Worm (Caenorhabditis elegans): ENCODE results near the gene ZK154.5.
A peak's percentile ranks its signal among the peaks of the same experiment; 100 is the strongest.

Gene ZK154.5

ce11 chrX:7827989-7828388 is 40.3 kb upstream of the ZK154.5 start:
- TF ChIP-seq daf-16 (GFP tag; optimal IDR thresholded peaks at IDR 0.05) (no peak), daf-16 (tag; optimal IDR thresholded peaks at IDR 0.05) (peak; percentile 91), dmd-6 (GFP tag; IDR thresholded peaks at IDR 0.05) (peak; percentile 59), T26A8.4 (GFP tag; IDR thresholded peaks at IDR 0.05) (no peak)

ce11 chrX:7826590-7827260 is 39.0 kb upstream of the ZK154.5 start:
- no peak for TF ChIP-seq hif-1 (tag; optimal IDR thresholded peaks at IDR 0.05)
- peak; percentile 53 for TF ChIP-seq nhr-28 (tag; optimal IDR thresholded peaks at IDR 0.05)
- no peak for TF ChIP-seq mdl-1 (tag; optimal IDR thresholded peaks at IDR 0.05)

- TF ChIP-seq tag-97 (GFP tag; IDR thresholded peaks at IDR 0.05) (no peak), nhr-25 (tag; optimal IDR thresholded peaks at IDR 0.05; ENCODE audit: borderline replicate concordance, insufficient read depth) (peak; percentile 35), duxl-1 (tag; optimal IDR thresholded peaks at IDR 0.05; ENCODE audit: poor library complexity) (peak; percentile 51), zip-2 (tag; optimal IDR thresholded peaks at IDR 0.05) (peak; percentile 50), ama-1 (optimal IDR thresholded peaks at IDR 0.05) (peak; percentile 52), mxl-3 (GFP tag; optimal IDR thresholded peaks at IDR 0.05) (peak; percentile 70), daf-16 (GFP tag; optimal IDR thresholded peaks at IDR 0.05) (peak in 1 of 2 experiments; percentile 71), daf-16 (tag; optimal IDR thresholded peaks at IDR 0.05) (peak; percentile 73), nhr-42 (GFP tag; IDR thresholded peaks at IDR 0.05) (0 out of 2 replicates have a peak, but pooled peaks have one; percentile 13), mes-2 (tag; optimal IDR thresholded peaks at IDR 0.05; ENCODE audit: poor library complexity, severe bottlenecking) (peak; percentile 59), nhr-6 (tag; optimal IDR thresholded peaks at IDR 0.05) (peak; percentile 71), lin-1 (GFP tag; IDR thresholded peaks at IDR 0.05) (no peak), hlh-11 (tag; optimal IDR thresholded peaks at IDR 0.05) (peak; percentile 60), pqm-1 (tag; optimal IDR thresholded peaks at IDR 0.05) (peak; percentile 45), rbr-2 (tag; optimal IDR thresholded peaks at IDR 0.05) (peak; percentile 20), unc-62 (GFP tag; optimal IDR thresholded peaks at IDR 0.05 in 1 of 2) (peak in 1 of 2 experiments; percentile 98), unc-62 (tag; optimal IDR thresholded peaks at IDR 0.05) (no peak), nhr-11 (tag; optimal IDR thresholded peaks at IDR 0.05) (peak; percentile 67), nhr-28 (tag; optimal IDR thresholded peaks at IDR 0.05) (peak; percentile 78), aly-2 (tag; optimal IDR thresholded peaks at IDR 0.05) (peak; percentile 89), mdt-29 (GFP tag; IDR thresholded peaks at IDR 0.05) (no peak), Y105C5A.15 (GFP tag; IDR thresholded peaks at IDR 0.05) (no peak), R02D3.7 (tag; optimal IDR thresholded peaks at IDR 0.05) (no peak), dmd-6 (GFP tag; IDR thresholded peaks at IDR 0.05) (peak; percentile 30; the same call in 1 of the 2 replicates), ztf-7 (tag; optimal IDR thresholded peaks at IDR 0.05) (peak; percentile 97), hlh-30 (tag; optimal IDR thresholded peaks at IDR 0.05; ENCODE audit: insufficient read depth) (peak; percentile 50), pha-4 (GFP tag; IDR thresholded peaks at IDR 0.05) (0 out of 2 replicates have a peak, but pooled peaks have one; percentile 28), pha-4 (tag; optimal IDR thresholded peaks at IDR 0.05) (no peak), ces-1 (GFP tag; optimal IDR thresholded peaks at IDR 0.05) (no peak), aha-1 (tag) (peak; percentile 6), T26A8.4 (GFP tag; IDR thresholded peaks at IDR 0.05) (peak; percentile 31; the same call in 1 of the 2 replicates), lin-15B (tag; optimal IDR thresholded peaks at IDR 0.05) (no peak), ceh-20 (GFP tag; IDR thresholded peaks at IDR 0.05) (0 out of 2 replicates have a peak, but pooled peaks have one; percentile 11), mdl-1 (tag; optimal IDR thresholded peaks at IDR 0.05) (peak in 1 of 2 experiments; percentile 63), daf-12 (tag; optimal IDR thresholded peaks at IDR 0.05) (no peak), nhr-111 (GFP tag; optimal IDR thresholded peaks at IDR 0.05) (peak; percentile 18), T20F7.1 (GFP tag; optimal IDR thresholded peaks at IDR 0.05) (no peak), daf-19 (GFP tag; conservative IDR thresholded peaks at IDR 0.05) (0 out of 2 replicates have a peak, but pooled peaks have one; percentile 18), hmg-1.1 (GFP tag; IDR thresholded peaks at IDR 0.05) (no peak), mep-1 (tag; optimal IDR thresholded peaks at IDR 0.05) (peak; percentile 75), egl-43 (GFP tag; IDR thresholded peaks at IDR 0.05) (peak; percentile 42; the same call in 1 of the 2 replicates), lin-38 (GFP tag; IDR thresholded peaks at IDR 0.05) (no peak), nhr-77 (tag; optimal IDR thresholded peaks at IDR 0.05) (peak; percentile 18), dve-1 (tag; optimal IDR thresholded peaks at IDR 0.05; ENCODE audit: insufficient read depth) (peak; percentile 37)
Observed at ce11 chrX:7825707-7826106, 38.0 kb upstream of the ZK154.5 start.

Data from whole organism, L4 larva.